Worm (Caenorhabditis elegans) whole organism, late embryonic: ENCODE measurements around the gene ced-9.

ENCODE experiments used
- ama-1 ChIP-seq: fragments of 150-350 bp; optimal IDR thresholded peaks from 2 replicates; lab custom pipeline; 2014
- ceh-14 ChIP-seq: sonication (generic microtip); optimal IDR thresholded peaks from 2 replicates; lab custom pipeline; 2016; ENCODE audit warnings: missing genotype, missing genetic modification characterization, missing compliant biosample characterization
- ceh-31 ChIP-seq: sonication (generic microtip); optimal IDR thresholded peaks from 2 replicates; lab custom pipeline; 2016; ENCODE audit warnings: missing genetic modification characterization, missing compliant biosample characterization
- ets-4 ChIP-seq: sonication (generic microtip); optimal IDR thresholded peaks from 2 replicates; lab custom pipeline; 2016; ENCODE audit warnings: missing genetic modification characterization, missing compliant biosample characterization
- eyg-1 ChIP-seq: sonication (generic microtip); optimal IDR thresholded peaks from 2 replicates; lab custom pipeline; 2016; ENCODE audit warnings: missing genotype, missing genetic modification characterization, missing compliant biosample characterization
- nfya-1 ChIP-seq: sonication (generic microtip); optimal IDR thresholded peaks from 2 replicates; lab custom pipeline; 2017; ENCODE audit warnings: missing genetic modification characterization, mild to moderate bottlenecking, missing compliant biosample characterization, antibody characterized with exemption, moderate library complexity
- nhr-11 ChIP-seq: fragments of 150-350 bp; optimal IDR thresholded peaks from 2 replicates; lab custom pipeline; 2014; ENCODE audit warnings: missing biosample characterization, missing genetic modification characterization
- odd-2 ChIP-seq: sonication (generic microtip); optimal IDR thresholded peaks from 2 replicates; lab custom pipeline; 2017; ENCODE audit warnings: antibody characterized with exemption, mild to moderate bottlenecking, missing genetic modification characterization, missing compliant biosample characterization
- pag-3 ChIP-seq: sonication (generic microtip); optimal IDR thresholded peaks from 2 replicates; lab custom pipeline; 2016; ENCODE audit warnings: missing compliant biosample characterization, missing genetic modification characterization, borderline replicate concordance
- pha-2 ChIP-seq: sonication (generic microtip); optimal IDR thresholded peaks from 2 replicates; lab custom pipeline; 2017; ENCODE audit warnings: mild to moderate bottlenecking, missing genetic modification characterization, missing compliant biosample characterization
- pha-4 ChIP-seq: fragments of 150-350 bp; optimal IDR thresholded peaks from 2 replicates; lab custom pipeline; 2018; ENCODE audit warnings: missing biosample characterization, missing genetic modification reagents, missing genetic modification characterization
- syd-9 ChIP-seq: sonication (generic microtip); optimal IDR thresholded peaks from 2 replicates; lab custom pipeline; 2016; ENCODE audit warnings: mild to moderate bottlenecking, missing genetic modification characterization, moderate library complexity, missing compliant biosample characterization
- tbx-7 ChIP-seq: sonication (generic microtip); optimal IDR thresholded peaks from 2 replicates; lab custom pipeline; 2016; ENCODE audit warnings: missing genotype, missing genetic modification characterization, missing compliant biosample characterization

DNA sequence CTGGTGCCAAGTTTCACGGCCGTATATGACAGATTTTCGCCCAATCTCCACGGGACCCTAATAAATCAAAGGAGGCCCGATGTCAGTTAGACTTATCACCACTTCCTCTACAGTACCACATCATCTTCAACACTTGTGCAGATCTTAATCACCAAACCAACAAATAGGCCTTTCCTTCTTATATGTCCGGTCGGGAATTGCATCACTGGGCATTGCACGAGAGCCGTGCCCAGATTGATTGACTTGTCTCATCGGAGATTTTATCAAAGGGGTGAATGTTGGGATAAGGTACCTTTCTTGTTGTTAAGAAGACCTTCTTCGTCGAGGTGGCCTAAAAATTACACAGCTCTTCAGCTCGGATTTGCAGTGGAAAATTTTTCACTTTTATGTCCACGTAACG is 9.8 kb downstream of the ced-9 start:
- no peak for TF ChIP-seq nhr-11 (tag; lab: Kevin White, UChicago)
- TF ChIP-seq pha-4 (tag; lab: Kevin White, UChicago) = no peak
- TF ChIP-seq eyg-1 (tag; lab: Kevin White, UChicago) = no peak
- no peak for TF ChIP-seq pha-2 (tag; lab: Kevin White, UChicago)
- TF ChIP-seq tbx-7 (tag; lab: Kevin White, UChicago) = no peak
- no peak for TF ChIP-seq pag-3 (tag; lab: Kevin White, UChicago)
- no peak for TF ChIP-seq nfya-1 (tag; lab: Kevin White, UChicago)
- no peak for TF ChIP-seq ceh-31
- TF ChIP-seq ceh-14 (tag; lab: Kevin White, UChicago) = no peak
- no peak for TF ChIP-seq syd-9 (tag; lab: Kevin White, UChicago)
- no peak for TF ChIP-seq ets-4
- TF ChIP-seq ama-1 (lab: Kevin White, UChicago) = no peak
- no peak for TF ChIP-seq odd-2 (tag; lab: Kevin White, UChicago)
